Worm (Caenorhabditis elegans): ENCODE results near the gene C54E4.4.

DNA sequence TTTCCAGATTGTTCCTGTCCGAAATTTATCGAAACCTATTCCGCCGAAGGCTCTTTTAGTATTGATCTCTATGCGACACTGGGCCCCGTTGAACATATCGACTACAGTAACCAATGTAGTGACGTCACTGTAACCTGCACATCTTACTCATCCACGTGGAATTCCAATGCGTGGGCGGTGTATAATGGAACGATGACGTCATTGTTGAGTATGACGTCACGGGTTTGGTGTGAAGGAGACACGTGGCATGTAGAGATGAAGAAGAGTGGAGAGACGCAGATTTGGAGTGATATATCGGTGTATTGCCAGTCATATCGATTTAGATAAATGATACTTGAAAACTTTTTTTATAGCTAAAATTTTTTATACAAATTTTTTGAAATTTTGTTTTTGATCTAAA is 1.9 kb upstream of the C54E4.4 start:
- no peak for TF ChIP-seq nhr-237 (tag; optimal IDR thresholded peaks at IDR 0.05)
- TF ChIP-seq snpc-4 (tag; optimal IDR thresholded peaks at IDR 0.05), result no peak
- TF ChIP-seq lin-39 (tag; optimal IDR thresholded peaks at IDR 0.05), result no peak
- no peak for TF ChIP-seq unc-62 (GFP tag; optimal IDR thresholded peaks at IDR 0.05)
- no peak for TF ChIP-seq mdl-1 (tag; optimal IDR thresholded peaks at IDR 0.05)

Data from whole organism, L3 larva.